Worm (Caenorhabditis elegans): ENCODE data around the gene T10G3.8.

T10G3.8 gene

ce11 chrV:13432364-13432763 lies 43.9 kb downstream of the T10G3.8 start, which contains the start of gene srd-17:
Gene srd-17, minus strand, starts transcription at chrV:13432714.
- TF ChIP-seq alr-1 (tag; optimal IDR thresholded peaks at IDR 0.05; ENCODE audit: borderline replicate concordance), result no peak

ce11 chrV:13428660-13429059 lies 47.6 kb downstream of the T10G3.8 start, which contains the start of gene srd-19:
Gene srd-19, minus strand, starts transcription at chrV:13428760.
- no peak for TF ChIP-seq unc-130 (tag; optimal IDR thresholded peaks at IDR 0.05)
- no peak for TF ChIP-seq mep-1 (tag; optimal IDR thresholded peaks at IDR 0.05)

- TF ChIP-seq nhr-47 (tag; optimal IDR thresholded peaks at IDR 0.05) (no peak), elt-3 (tag; optimal IDR thresholded peaks at IDR 0.05) (no peak), hlh-4 (tag; optimal IDR thresholded peaks at IDR 0.05) (peak; percentile 52)
Measured at ce11 chrV:13427378-13427777, 48.9 kb downstream of the T10G3.8 start.

ce11 chrV:13426764-13427163 lies 49.5 kb downstream of the T10G3.8 start, which contains the start of gene srd-18:
Gene srd-18, minus strand, starts transcription at chrV:13426864.
- TF ChIP-seq nhr-71 (tag; optimal IDR thresholded peaks at IDR 0.05) (no peak), xbp-1 (tag; optimal IDR thresholded peaks at IDR 0.05) (no peak), zag-1 (tag; optimal IDR thresholded peaks at IDR 0.05) (no peak), nhr-90 (tag; optimal IDR thresholded peaks at IDR 0.05; ENCODE audit: poor library complexity) (no peak), ceh-88 (GFP tag; IDR thresholded peaks at IDR 0.05) (no peak), lsy-2 (tag; optimal IDR thresholded peaks at IDR 0.05) (no peak), lin-39 (tag; optimal IDR thresholded peaks at IDR 0.05) (no peak), nhr-12 (tag; optimal IDR thresholded peaks at IDR 0.05) (no peak), mef-2 (tag; optimal IDR thresholded peaks at IDR 0.05) (no peak), isw-1 (GFP tag; IDR thresholded peaks at IDR 0.05) (no peak), egl-27 (tag; optimal IDR thresholded peaks at IDR 0.05) (no peak), unc-62 (GFP tag; optimal IDR thresholded peaks at IDR 0.05) (no peak), nhr-76 (tag; optimal IDR thresholded peaks at IDR 0.05) (no peak), egl-13 (tag; optimal IDR thresholded peaks at IDR 0.05) (no peak), lir-3 (tag; optimal IDR thresholded peaks at IDR 0.05; ENCODE audit: poor library complexity) (no peak)

ce11 chrV:13423608-13424007 lies 52.6 kb downstream of the T10G3.8 start, which contains the start of gene srv-10:
Gene srv-10, plus strand, starts transcription at chrV:13423908.
- TF ChIP-seq skn-1 (tag; optimal IDR thresholded peaks at IDR 0.05) (no peak), aha-1 (tag; optimal IDR thresholded peaks at IDR 0.05) (no peak), lsy-2 (tag; optimal IDR thresholded peaks at IDR 0.05) (no peak), lin-13 (GFP tag; optimal IDR thresholded peaks at IDR 0.05) (no peak), hpl-2 (GFP tag; optimal IDR thresholded peaks at IDR 0.05) (no peak), lin-35 (GFP tag; optimal IDR thresholded peaks at IDR 0.05) (no peak), fkh-10 (GFP tag; optimal IDR thresholded peaks at IDR 0.05) (no peak), swsn-7 (tag; optimal IDR thresholded peaks at IDR 0.05) (no peak), snpc-4 (tag; optimal IDR thresholded peaks at IDR 0.05) (no peak)
